Fruit fly (Drosophila melanogaster) whole organism, prepupa: Measurements from ENCODE around the gene CG15480.

Experiments
- Blimp-1 ChIP-seq: fragments of 200-800 bp; sonication (Bioruptor generic); optimal IDR thresholded peaks from 3 replicates; lab custom pipeline; 2017; ENCODE audit warnings: missing biosample characterization, missing genetic modification characterization, mild to moderate bottlenecking, moderate library complexity, missing genetic modification reagents
- CG10631 ChIP-seq: fragments of 200-800 bp; sonication (Bioruptor generic); optimal IDR thresholded peaks from 2 replicates; lab custom pipeline; 2016; ENCODE audit warnings: missing biosample characterization, missing genetic modification characterization
- CG10669 ChIP-seq: fragments of 200-800 bp; sonication (Bioruptor generic); optimal IDR thresholded peaks from 3 replicates; lab custom pipeline; 2018; ENCODE audit warnings: missing biosample characterization, mild to moderate bottlenecking, missing genetic modification characterization, moderate library complexity
- CG11294 ChIP-seq: fragments of 200-800 bp; sonication (Bioruptor generic); IDR thresholded peaks from 2 replicates; pipeline ENCODE4 v1.3.6; 2022; ENCODE audit warnings: missing biosample characterization, missing genetic modification characterization
- CG11762 ChIP-seq: fragments of 200-800 bp; sonication (Bioruptor generic); optimal IDR thresholded peaks from 3 replicates; lab custom pipeline; 2016; ENCODE audit warnings: missing biosample characterization, missing genetic modification characterization; ENCODE audit not compliant: insufficient read depth
- CG11902 ChIP-seq: fragments of 200-800 bp; sonication (Bioruptor generic); optimal IDR thresholded peaks from 3 replicates; lab custom pipeline; 2016; ENCODE audit warnings: missing biosample characterization, missing genetic modification characterization
- CG15336 ChIP-seq: fragments of 200-800 bp; sonication (Bioruptor generic); IDR thresholded peaks from 2 replicates; pipeline ENCODE4 v1.3.6; 2022; ENCODE audit warnings: missing biosample characterization, missing genetic modification characterization
- CG16779 ChIP-seq: fragments of 200-800 bp; sonication (Bioruptor generic); optimal IDR thresholded peaks from 3 replicates; lab custom pipeline; 2017; ENCODE audit warnings: missing biosample characterization, mild to moderate bottlenecking, missing genetic modification characterization
- CG3032 ChIP-seq: fragments of 200-800 bp; optimal IDR thresholded peaks from 2 replicates; lab custom pipeline; 2019; ENCODE audit warnings: missing biosample characterization, mild to moderate bottlenecking, missing genetic modification characterization, moderate library complexity
- CG31627 ChIP-seq: fragments of 200-800 bp; sonication (Bioruptor generic); optimal IDR thresholded peaks from 3 replicates; lab custom pipeline; 2016; ENCODE audit warnings: missing biosample characterization, missing genetic modification characterization
- CG32006 ChIP-seq: fragments of 200-800 bp; sonication (Bioruptor generic); optimal IDR thresholded peaks from 3 replicates; lab custom pipeline; 2017; ENCODE audit warnings: missing biosample characterization, mild to moderate bottlenecking, missing genetic modification characterization
- CG34406 ChIP-seq: fragments of 200-800 bp; sonication (Bioruptor generic); optimal IDR thresholded peaks from 3 replicates; lab custom pipeline; 2016; ENCODE audit warnings: missing biosample characterization, missing genetic modification characterization
- CG3919 ChIP-seq: fragments of 200-800 bp; sonication (Bioruptor generic); optimal IDR thresholded peaks from 3 replicates; lab custom pipeline; 2016; ENCODE audit warnings: missing biosample characterization, missing genetic modification characterization
- CG4318 ChIP-seq: fragments of 200-800 bp; sonication (Bioruptor generic); optimal IDR thresholded peaks from 3 replicates; lab custom pipeline; 2017; ENCODE audit warnings: missing biosample characterization, mild to moderate bottlenecking, missing genetic modification characterization
- CG6163 ChIP-seq: fragments of 200-800 bp; sonication (Bioruptor generic); IDR thresholded peaks from 3 replicates; pipeline ENCODE4 v1.3.6; 2022; ENCODE audit warnings: missing biosample characterization, missing genetic modification characterization
- CG6276 ChIP-seq: fragments of 200-800 bp; sonication (Bioruptor generic); optimal IDR thresholded peaks from 2 replicates; lab custom pipeline; 2017; ENCODE audit warnings: missing biosample characterization, mild to moderate bottlenecking, missing genetic modification characterization
- CG6792 ChIP-seq: fragments of 200-800 bp; sonication (Bioruptor generic); optimal IDR thresholded peaks from 3 replicates; lab custom pipeline; 2016; ENCODE audit warnings: missing biosample characterization, missing genetic modification characterization
- CG6854 ChIP-seq: fragments of 200-800 bp; sonication (Bioruptor generic); optimal IDR thresholded peaks from 2 replicates; lab custom pipeline; 2017; ENCODE audit warnings: missing biosample characterization, mild to moderate bottlenecking, missing genetic modification characterization
- CG7368 ChIP-seq: fragments of 200-800 bp; sonication (Bioruptor generic); optimal IDR thresholded peaks from 3 replicates; lab custom pipeline; 2016; ENCODE audit warnings: missing biosample characterization, missing genetic modification characterization
- CG8119 ChIP-seq: fragments of 200-800 bp; sonication (Bioruptor generic); IDR thresholded peaks from 3 replicates; pipeline ENCODE4 v1.3.6; 2022; ENCODE audit warnings: missing biosample characterization, missing genetic modification characterization
- CG8632 ChIP-seq: fragments of 200-800 bp; sonication (Bioruptor generic); optimal IDR thresholded peaks from 3 replicates; lab custom pipeline; 2016; ENCODE audit warnings: missing biosample characterization, missing genetic modification characterization
- Eip75B ChIP-seq: fragments of 200-800 bp; sonication (Bioruptor generic); optimal IDR thresholded peaks from 3 replicates; lab custom pipeline; 2016; ENCODE audit warnings: missing biosample characterization, missing genetic modification characterization
- Eip78C ChIP-seq: fragments of 200-800 bp; sonication (Bioruptor generic); peaks from one replicate; lab custom pipeline; 2016; ENCODE audit warnings: missing biosample characterization, missing genetic modification characterization
- Ets21C ChIP-seq: fragments of 200-800 bp; sonication (Bioruptor generic); optimal IDR thresholded peaks from 3 replicates; lab custom pipeline; 2016; ENCODE audit warnings: missing biosample characterization, missing genetic modification characterization
- Ets96B ChIP-seq: fragments of 200-800 bp; optimal IDR thresholded peaks from 2 replicates; lab custom pipeline; 2019; ENCODE audit warnings: missing biosample characterization, mild to moderate bottlenecking, missing genetic modification characterization, moderate library complexity
- Gug ChIP-seq: fragments of 200-800 bp; sonication (Bioruptor generic); IDR thresholded peaks from 2 replicates; pipeline ENCODE4 v1.3.6; 2022; ENCODE audit warnings: missing biosample characterization, missing genetic modification characterization
- Hr38 ChIP-seq: sonication (Bioruptor generic); optimal IDR thresholded peaks from 2 replicates; lab custom pipeline; 2016; ENCODE audit warnings: missing biosample characterization, missing genetic modification characterization
- Hr39 ChIP-seq: fragments of 200-800 bp; sonication (Bioruptor generic); optimal IDR thresholded peaks from 2 replicates; lab custom pipeline; 2016; ENCODE audit warnings: missing biosample characterization, missing genetic modification characterization
- Hr4 ChIP-seq: fragments of 200-800 bp; sonication (Bioruptor generic); optimal IDR thresholded peaks from 3 replicates; lab custom pipeline; 2016; ENCODE audit warnings: missing biosample characterization, missing genetic modification characterization
- Lpt ChIP-seq: fragments of 200-800 bp; sonication (Bioruptor generic); optimal IDR thresholded peaks from 3 replicates; lab custom pipeline; 2016; ENCODE audit warnings: missing biosample characterization, missing genetic modification characterization
- Met ChIP-seq: fragments of 200-800 bp; sonication (Bioruptor generic); optimal IDR thresholded peaks from 3 replicates; lab custom pipeline; 2016; ENCODE audit warnings: missing biosample characterization, missing genetic modification characterization
- OdsH ChIP-seq: fragments of 200-800 bp; sonication (Bioruptor generic); optimal IDR thresholded peaks from 3 replicates; lab custom pipeline; 2016; ENCODE audit warnings: missing biosample characterization, missing genetic modification characterization
- Sox102F ChIP-seq: fragments of 200-800 bp; sonication (Bioruptor generic); optimal IDR thresholded peaks from 2 replicates; lab custom pipeline; 2016; ENCODE audit warnings: missing biosample characterization, mild to moderate bottlenecking, missing genetic modification characterization
- Sox14 ChIP-seq: fragments of 200-800 bp; sonication (Bioruptor generic); optimal IDR thresholded peaks from 3 replicates; lab custom pipeline; 2016; ENCODE audit warnings: missing biosample characterization, missing genetic modification characterization
- achi ChIP-seq: fragments of 200-800 bp; sonication (Bioruptor generic); optimal IDR thresholded peaks from 3 replicates; lab custom pipeline; 2016; ENCODE audit warnings: missing biosample characterization, missing genetic modification characterization
- acj6 ChIP-seq: fragments of 200-800 bp; sonication (Bioruptor generic); optimal IDR thresholded peaks from 3 replicates; lab custom pipeline; 2016; ENCODE audit warnings: missing biosample characterization, missing genetic modification characterization
- dac ChIP-seq: fragments of 200-800 bp; sonication (Bioruptor generic); optimal IDR thresholded peaks from 2 replicates; lab custom pipeline; 2017; ENCODE audit warnings: missing biosample characterization, mild to moderate bottlenecking, missing genetic modification characterization
- dsx ChIP-seq: fragments of 200-800 bp; optimal IDR thresholded peaks from 3 replicates; lab custom pipeline; 2019; ENCODE audit warnings: missing biosample characterization, mild to moderate bottlenecking, missing genetic modification characterization, moderate library complexity; ENCODE audit not compliant: poor library complexity, severe bottlenecking
- esn ChIP-seq: fragments of 200-800 bp; sonication (Bioruptor generic); optimal IDR thresholded peaks from 2 replicates; lab custom pipeline; 2016; ENCODE audit warnings: missing biosample characterization, mild to moderate bottlenecking, missing genetic modification characterization, moderate library complexity
- fd59A ChIP-seq: fragments of 200-800 bp; sonication (Bioruptor generic); optimal IDR thresholded peaks from 2 replicates; lab custom pipeline; 2017; ENCODE audit warnings: missing biosample characterization, mild to moderate bottlenecking, missing genetic modification characterization, missing genetic modification reagents
- fd85E ChIP-seq: fragments of 200-800 bp; sonication (Bioruptor generic); optimal IDR thresholded peaks from 3 replicates; lab custom pipeline; 2016; ENCODE audit warnings: missing biosample characterization, missing genetic modification characterization
- fkh ChIP-seq: fragments of 200-800 bp; sonication (Bioruptor generic); optimal IDR thresholded peaks from 3 replicates; lab custom pipeline; 2017; ENCODE audit warnings: missing biosample characterization, mild to moderate bottlenecking, missing genetic modification characterization, moderate library complexity
- lz ChIP-seq: fragments of 200-800 bp; sonication (Bioruptor generic); optimal IDR thresholded peaks from 3 replicates; lab custom pipeline; 2016; ENCODE audit warnings: missing biosample characterization, missing genetic modification characterization
- net ChIP-seq: fragments of 200-800 bp; sonication (Bioruptor generic); optimal IDR thresholded peaks from 3 replicates; lab custom pipeline; 2016; ENCODE audit warnings: missing biosample characterization, missing genetic modification characterization
- pdm3 ChIP-seq: fragments of 200-800 bp; sonication (Bioruptor generic); optimal IDR thresholded peaks from 3 replicates; lab custom pipeline; 2016; ENCODE audit warnings: missing biosample characterization, missing genetic modification characterization
- spab ChIP-seq: fragments of 200-800 bp; sonication (Bioruptor generic); optimal IDR thresholded peaks from 2 replicates; lab custom pipeline; 2017; ENCODE audit warnings: missing biosample characterization, mild to moderate bottlenecking, missing genetic modification characterization, missing genetic modification reagents
- ss ChIP-seq, 2 experiments: fragments of 200-800 bp; sonication (Bioruptor generic); optimal IDR thresholded peaks; 2 replicates in 1 of 2; 3 replicates in 1 of 2; lab custom pipeline; 2017 to 2018; ENCODE audit warnings: mild to moderate bottlenecking in 2 of 2, missing biosample characterization in 2 of 2, missing genetic modification characterization in 2 of 2, moderate library complexity in 1 of 2
- svp ChIP-seq: fragments of 200-800 bp; sonication (Bioruptor generic); peaks from one replicate; lab custom pipeline; 2016; ENCODE audit warnings: missing biosample characterization, missing genetic modification characterization
- topi ChIP-seq: fragments of 200-800 bp; sonication (Bioruptor generic); optimal IDR thresholded peaks from 3 replicates; lab custom pipeline; 2016; ENCODE audit warnings: missing biosample characterization, missing genetic modification characterization

The CG15480 gene

dm6 chr2L:13259643-13260042 is 34.6 kb upstream of the CG15480 start, which contains the start of gene CG31730:
Gene CG31730, minus strand, starts transcription at chr2L:13259743.
- TF ChIP-seq Ets21C (GFP tag; lab: Kevin White, UChicago) (no peak), fd59A (GFP tag; lab: Kevin White, UChicago) (no peak), Hr39 (GFP tag; lab: Kevin White, UChicago) (no peak), spab (GFP tag; lab: Kevin White, UChicago) (no peak), Ets96B (tag; lab: Kevin White, UChicago) (no peak), svp (GFP tag; lab: Kevin White, UChicago) (no peak), achi (GFP tag; lab: Kevin White, UChicago) (no peak), lz (no peak), CG10669 (no peak), OdsH (no peak), CG4318 (GFP tag; lab: Kevin White, UChicago) (no peak), CG15336 (GFP tag; lab: Robert Waterston, UW) (no peak), CG32006 (GFP tag; lab: Kevin White, UChicago) (no peak)

dm6 chr2L:13258702-13259101 is 33.6 kb upstream of the CG15480 start:
- TF ChIP-seq CG10631 (GFP tag; lab: Kevin White, UChicago) (peak; percentile 21), Sox14 (GFP tag; lab: Kevin White, UChicago) (no peak), achi (GFP tag; lab: Kevin White, UChicago) (peak; percentile 48), CG6854 (no peak), fkh (GFP tag; lab: Kevin White, UChicago) (no peak), CG6163 (GFP tag; lab: Robert Waterston, UW) (peak; percentile 53; the same call in 1 of the 3 replicates), Hr39 (GFP tag; lab: Kevin White, UChicago) (no peak), ss (GFP tag; optimal IDR thresholded peaks at IDR 0.05; lab: Kevin White, UChicago) (no peak), CG31627 (GFP tag; lab: Kevin White, UChicago) (no peak), CG8632 (GFP tag; lab: Kevin White, UChicago) (no peak), dac (no peak), Hr38 (no peak), CG6276 (peak; percentile 52), Blimp-1 (GFP tag; lab: Kevin White, UChicago) (no peak), Eip75B (GFP tag; lab: Kevin White, UChicago) (no peak), Eip78C (GFP tag; lab: Kevin White, UChicago) (peak; percentile 82), CG8119 (GFP tag; lab: Robert Waterston, UW) (peak; percentile 60; the same call in 2 of the 3 replicates), topi (GFP tag; lab: Kevin White, UChicago) (no peak), fd85E (GFP tag; lab: Kevin White, UChicago) (no peak), net (GFP tag; lab: Kevin White, UChicago) (peak; percentile 22), spab (GFP tag; lab: Kevin White, UChicago) (no peak), OdsH (peak; percentile 35), CG11902 (GFP tag; lab: Kevin White, UChicago) (no peak), CG16779 (no peak), Sox102F (no peak), fd59A (GFP tag; lab: Kevin White, UChicago) (no peak), CG11762 (GFP tag; lab: Kevin White, UChicago) (no peak), CG10669 (no peak), CG3919 (GFP tag; lab: Kevin White, UChicago) (peak; percentile 42), esn (GFP tag; lab: Kevin White, UChicago) (no peak), Met (GFP tag; lab: Kevin White, UChicago) (peak; percentile 18), CG6792 (GFP tag; lab: Kevin White, UChicago) (no peak), CG34406 (GFP tag; lab: Kevin White, UChicago) (no peak), pdm3 (GFP tag; lab: Kevin White, UChicago) (peak; percentile 32), CG32006 (GFP tag; lab: Kevin White, UChicago) (peak; percentile 24), Lpt (peak; percentile 18), CG15336 (GFP tag; lab: Robert Waterston, UW) (peak; percentile 66), Gug (no peak), Hr4 (GFP tag; lab: Kevin White, UChicago) (peak; percentile 29), dsx (no peak), acj6 (no peak), Ets21C (GFP tag; lab: Kevin White, UChicago) (no peak), CG3032 (tag; lab: Kevin White, UChicago) (no peak), CG11294 (GFP tag; lab: Robert Waterston, UW) (no peak), CG7368 (GFP tag; lab: Kevin White, UChicago) (no peak)
